Worm (Caenorhabditis elegans) whole organism, L3 larva: Measurements from ENCODE around the gene R08D7.4.

Experiments used
- ama-1 ChIP-seq: fragments of 150-350 bp; optimal IDR thresholded peaks from 2 replicates; lab custom pipeline; 2018
- elt-3 ChIP-seq, 3 experiments: fragments of 150-350 bp in 1 of 3; sonication (generic microtip) in 2 of 3; optimal IDR thresholded peaks; 2 replicates in 2 of 3; 4 replicates in 1 of 3; lab custom pipeline; 2014 to 2017; ENCODE audit warnings: missing biosample characterization in 3 of 3, missing genetic modification characterization in 3 of 3

DNA sequence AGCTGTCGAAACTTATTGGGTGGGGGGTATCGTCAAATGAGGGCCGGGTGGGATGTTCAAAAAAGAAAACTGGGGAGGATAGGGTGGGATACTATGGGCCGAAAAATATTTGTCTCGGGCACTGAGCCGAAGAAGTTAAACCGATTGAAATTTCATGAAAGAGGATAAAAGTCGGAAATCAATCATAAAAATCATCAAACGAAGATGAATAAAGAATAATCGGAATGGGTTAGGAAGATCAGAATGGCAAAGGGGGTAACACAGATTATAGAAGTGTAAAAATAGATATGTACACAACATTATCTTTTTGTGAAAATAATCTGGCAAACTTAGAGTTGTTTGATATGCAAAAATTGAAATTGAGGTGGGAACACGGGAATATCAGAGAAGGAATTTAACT, 16.2 kb upstream of the R08D7.4 start:
- TF ChIP-seq elt-3 (tag; optimal IDR thresholded peaks at IDR 0.05; lab: Kevin White, UChicago): no peak
- TF ChIP-seq ama-1: no peak
